Fruit fly (Drosophila melanogaster): ENCODE measurements around the gene DNAlig3.

DNA sequence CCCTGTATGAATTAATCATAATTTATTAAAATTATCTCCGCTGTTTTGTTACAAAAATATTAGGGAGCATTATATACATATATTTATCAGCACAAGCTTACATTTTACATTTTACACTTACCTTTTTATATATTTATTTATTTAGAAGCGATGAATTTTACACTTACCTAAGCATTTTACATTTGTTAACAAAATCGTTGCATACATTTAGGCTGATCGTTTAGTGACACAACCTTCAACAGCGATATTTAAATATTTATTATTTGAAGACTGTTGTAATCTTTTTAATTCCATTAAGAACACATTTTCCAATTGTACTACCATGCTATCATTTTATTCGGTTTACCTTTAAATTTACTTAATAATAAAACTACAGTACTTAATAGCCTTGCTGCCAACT lies 17.9 kb downstream of the DNAlig3 start:
- no peak for TF ChIP-seq fd102C (GFP tag; optimal IDR thresholded peaks at IDR 0.05)
- TF ChIP-seq CG16863 (GFP tag; optimal IDR thresholded peaks at IDR 0.05), result no peak
- TF ChIP-seq Atf6 (GFP tag; IDR thresholded peaks at IDR 0.05), result no peak
- no peak for TF ChIP-seq Jarid2 (GFP tag; optimal IDR thresholded peaks at IDR 0.05)
- no peak for TF ChIP-seq ssp (GFP tag; IDR thresholded peaks at IDR 0.05)
- TF ChIP-seq Antp (GFP tag; optimal IDR thresholded peaks at IDR 0.05), result no peak
- no peak for TF ChIP-seq sr (GFP tag; IDR thresholded peaks at IDR 0.05)
- TF ChIP-seq Doc2 (GFP tag; IDR thresholded peaks at IDR 0.05), result no peak
- TF ChIP-seq trem (tag; optimal IDR thresholded peaks at IDR 0.05), result no peak
- no peak for TF ChIP-seq ci (GFP tag; IDR thresholded peaks at IDR 0.05)
- TF ChIP-seq CG9817 (tag; optimal IDR thresholded peaks at IDR 0.05), result no peak
- no peak for TF ChIP-seq ash1 (GFP tag; optimal IDR thresholded peaks at IDR 0.05)
- no peak for TF ChIP-seq CG11247 (GFP tag; IDR thresholded peaks at IDR 0.05)

Measured in whole organism, embryonic.